Fruit fly (Drosophila melanogaster) whole organism, embryonic: Measurements from ENCODE around the gene CG3448.

Experiments
- B-H1 ChIP-seq: fragments of 200-800 bp; sonication (Bioruptor generic); IDR thresholded peaks from 3 replicates; pipeline ENCODE4 v1.3.6; 2022; ENCODE audit warnings: missing biosample characterization, missing genetic modification characterization
- CG10209 ChIP-seq: fragments of 200-800 bp; sonication (Bioruptor generic); optimal IDR thresholded peaks from 3 replicates; lab custom pipeline; 2017; ENCODE audit warnings: missing biosample characterization, mild to moderate bottlenecking, missing genetic modification characterization, missing genetic modification reagents
- CG11504 ChIP-seq: fragments of 200-800 bp; sonication (Bioruptor generic); optimal IDR thresholded peaks from 3 replicates; lab custom pipeline; 2019; ENCODE audit warnings: missing biosample characterization, mild to moderate bottlenecking, missing genetic modification characterization, moderate library complexity
- CG12104 ChIP-seq: fragments of 200-800 bp; sonication (Bioruptor generic); optimal IDR thresholded peaks from 3 replicates; lab custom pipeline; 2016; ENCODE audit warnings: missing biosample characterization, missing genetic modification characterization
- CG12391 ChIP-seq: fragments of 200-800 bp; sonication (Bioruptor generic); optimal IDR thresholded peaks from 3 replicates; lab custom pipeline; 2018; ENCODE audit warnings: missing biosample characterization, mild to moderate bottlenecking, missing genetic modification characterization, moderate library complexity
- CG14965 ChIP-seq: fragments of 200-800 bp; sonication (Bioruptor generic); optimal IDR thresholded peaks from 2 replicates; lab custom pipeline; 2016; ENCODE audit warnings: missing biosample characterization, missing genetic modification characterization, borderline replicate concordance
- CG15514 ChIP-seq: fragments of 200-800 bp; sonication (Bioruptor generic); optimal IDR thresholded peaks from 3 replicates; lab custom pipeline; 2017; ENCODE audit warnings: missing biosample characterization, missing genetic modification characterization, mild to moderate bottlenecking, moderate library complexity, missing genetic modification reagents
- CG15696 ChIP-seq: fragments of 200-800 bp; sonication (Bioruptor generic); optimal IDR thresholded peaks from 2 replicates; lab custom pipeline; 2019; ENCODE audit warnings: missing biosample characterization, mild to moderate bottlenecking, missing genetic modification characterization, moderate library complexity
- CG2202 ChIP-seq: fragments of 200-800 bp; sonication (Bioruptor generic); optimal IDR thresholded peaks from 2 replicates; lab custom pipeline; 2018; ENCODE audit warnings: missing biosample characterization, mild to moderate bottlenecking, missing genetic modification characterization
- CG31365 ChIP-seq: fragments of 200-800 bp; sonication (Bioruptor generic); optimal IDR thresholded peaks from 2 replicates; lab custom pipeline; 2018; ENCODE audit warnings: missing biosample characterization, mild to moderate bottlenecking, missing genetic modification characterization
- CG3281 ChIP-seq: fragments of 200-800 bp; sonication (Bioruptor generic); optimal IDR thresholded peaks from 3 replicates; lab custom pipeline; 2017; ENCODE audit warnings: missing biosample characterization, mild to moderate bottlenecking, missing genetic modification characterization
- CG4707 ChIP-seq: fragments of 200-800 bp; sonication (Bioruptor generic); optimal IDR thresholded peaks from 2 replicates; lab custom pipeline; 2018; ENCODE audit warnings: missing biosample characterization, mild to moderate bottlenecking, missing genetic modification characterization, moderate library complexity
- CG6254 ChIP-seq: fragments of 200-800 bp; sonication (Bioruptor generic); optimal IDR thresholded peaks from 3 replicates; lab custom pipeline; 2017; ENCODE audit warnings: mild to moderate bottlenecking, missing biosample characterization, missing genetic modification reagents, missing genetic modification characterization
- CG6765 ChIP-seq: fragments of 200-800 bp; sonication (Bioruptor generic); optimal IDR thresholded peaks from 3 replicates; lab custom pipeline; 2017; ENCODE audit warnings: missing biosample characterization, mild to moderate bottlenecking, missing genetic modification characterization
- CG8765 ChIP-seq: fragments of 200-800 bp; sonication (Bioruptor generic); IDR thresholded peaks from 2 replicates; pipeline ENCODE4 v1.3.6; 2022; ENCODE audit warnings: missing biosample characterization, missing genetic modification characterization
- CG8944 ChIP-seq: fragments of 200-800 bp; sonication (Bioruptor generic); optimal IDR thresholded peaks from 3 replicates; lab custom pipeline; 2016; ENCODE audit warnings: missing biosample characterization, missing genetic modification characterization
- CG9876 ChIP-seq: fragments of 200-800 bp; sonication (Bioruptor generic); optimal IDR thresholded peaks from 2 replicates; lab custom pipeline; 2016; ENCODE audit warnings: missing biosample characterization, missing genetic modification characterization
- CkIIα-i1 ChIP-seq: fragments of 200-800 bp; sonication (Bioruptor generic); IDR thresholded peaks from 2 replicates; pipeline ENCODE4 v1.3.6; 2022; ENCODE audit warnings: missing biosample characterization, missing genetic modification characterization
- Dip2 ChIP-seq: fragments of 200-800 bp; sonication (Bioruptor generic); IDR thresholded peaks from 2 replicates; pipeline ENCODE4 v1.3.6; 2022; ENCODE audit warnings: missing biosample characterization, missing genetic modification characterization
- HLH3B ChIP-seq: fragments of 200-800 bp; sonication (Bioruptor generic); IDR thresholded peaks from 2 replicates; pipeline ENCODE4 v1.3.6; 2022; ENCODE audit warnings: missing biosample characterization, missing genetic modification characterization
- Hr39 ChIP-seq: fragments of >200 bp; optimal IDR thresholded peaks from 2 replicates; lab custom pipeline; 2017
- Hr51 ChIP-seq, 2 experiments: fragments of 200-800 bp; sonication (Bioruptor generic); optimal IDR thresholded peaks; 2 replicates in 1 of 2; 3 replicates in 1 of 2; lab custom pipeline; 2016 to 2018; ENCODE audit warnings: missing biosample characterization in 2 of 2, missing genetic modification characterization in 2 of 2, mild to moderate bottlenecking in 1 of 2, moderate library complexity in 1 of 2
- Jarid2 ChIP-seq: fragments of 200-800 bp; sonication (Bioruptor generic); optimal IDR thresholded peaks from 3 replicates; lab custom pipeline; 2017; ENCODE audit warnings: mild to moderate bottlenecking, missing biosample characterization, missing genetic modification reagents, missing genetic modification characterization
- Max ChIP-seq: fragments of 200-800 bp; sonication (Bioruptor generic); optimal IDR thresholded peaks from 2 replicates; lab custom pipeline; 2016; ENCODE audit warnings: missing biosample characterization, mild to moderate bottlenecking, missing genetic modification characterization
- Nf-YA ChIP-seq: fragments of 200-800 bp; sonication (Bioruptor generic); IDR thresholded peaks from 2 replicates; pipeline ENCODE4 v1.3.6; 2022; ENCODE audit warnings: missing biosample characterization, missing genetic modification characterization
- NfI ChIP-seq: fragments of 200-800 bp; sonication (Bioruptor generic); optimal IDR thresholded peaks from 3 replicates; lab custom pipeline; 2018; ENCODE audit warnings: missing biosample characterization, mild to moderate bottlenecking, missing genetic modification characterization, moderate library complexity
- Optix ChIP-seq: fragments of 200-800 bp; sonication (Bioruptor generic); IDR thresholded peaks from 3 replicates; pipeline ENCODE4 v1.3.6; 2022; ENCODE audit warnings: missing biosample characterization, missing genetic modification characterization
- bbx ChIP-seq: fragments of 200-800 bp; sonication (Bioruptor generic); IDR thresholded peaks from 2 replicates; pipeline ENCODE4 v1.3.6; 2022; ENCODE audit warnings: missing biosample characterization, missing genetic modification characterization; ENCODE audit not compliant: partially characterized antibody
- btn ChIP-seq: fragments of 200-800 bp; sonication (Bioruptor generic); optimal IDR thresholded peaks from 2 replicates; lab custom pipeline; 2016; ENCODE audit warnings: missing biosample characterization, missing genetic modification characterization
- cad ChIP-seq: fragments of >200 bp; optimal IDR thresholded peaks from 2 replicates; lab custom pipeline; 2017; ENCODE audit warnings: missing biosample characterization, missing genetic modification characterization
- corto ChIP-seq: fragments of 200-800 bp; sonication (Bioruptor generic); optimal IDR thresholded peaks from 2 replicates; lab custom pipeline; 2016; ENCODE audit warnings: missing biosample characterization, mild to moderate bottlenecking, missing genetic modification characterization, moderate library complexity
- crp ChIP-seq, 2 experiments: fragments of 200-800 bp; sonication (Bioruptor generic); optimal IDR thresholded peaks; 2 replicates in 1 of 2; 3 replicates in 1 of 2; lab custom pipeline; 2017; ENCODE audit warnings: missing biosample characterization in 2 of 2, missing genetic modification characterization in 2 of 2, mild to moderate bottlenecking in 1 of 2, moderate library complexity in 1 of 2
- emc ChIP-seq: fragments of 200-800 bp; sonication (Bioruptor generic); optimal IDR thresholded peaks from 2 replicates; lab custom pipeline; 2016; ENCODE audit warnings: missing biosample characterization, missing genetic modification characterization
- ftz-f1 ChIP-seq: fragments of 200-800 bp; sonication (Bioruptor generic); optimal IDR thresholded peaks from 2 replicates; lab custom pipeline; 2016; ENCODE audit warnings: missing biosample characterization, missing genetic modification characterization
- inv ChIP-seq: fragments of 200-800 bp; sonication (Bioruptor generic); IDR thresholded peaks from 2 replicates; pipeline ENCODE4 v1.3.6; 2022; ENCODE audit warnings: missing biosample characterization, missing genetic modification characterization; ENCODE audit not compliant: partially characterized antibody
- jing ChIP-seq: fragments of 200-800 bp; sonication (Bioruptor generic); optimal IDR thresholded peaks from 2 replicates; lab custom pipeline; 2018; ENCODE audit warnings: missing biosample characterization, mild to moderate bottlenecking, missing genetic modification characterization
- klu ChIP-seq: fragments of 200-800 bp; sonication (Bioruptor generic); IDR thresholded peaks from 2 replicates; pipeline ENCODE4 v1.3.6; 2022; ENCODE audit warnings: missing biosample characterization, missing genetic modification characterization
- lola ChIP-seq, 3 experiments: fragments of >200 bp in 2 of 3; fragments of 200-800 bp in 1 of 3; sonication (Bioruptor generic) in 1 of 3; optimal IDR thresholded peaks; 2 replicates each; lab custom pipeline; 2017 to 2019; ENCODE audit warnings: missing biosample characterization in 3 of 3, missing genetic modification characterization in 3 of 3, mild to moderate bottlenecking in 1 of 3, moderate library complexity in 1 of 3
- oc ChIP-seq: fragments of 200-800 bp; sonication (Bioruptor generic); optimal IDR thresholded peaks from 2 replicates; lab custom pipeline; 2018; ENCODE audit warnings: missing biosample characterization, mild to moderate bottlenecking, missing genetic modification characterization, moderate library complexity
- onecut ChIP-seq: fragments of 200-800 bp; sonication (Bioruptor generic); IDR thresholded peaks from 2 replicates; pipeline ENCODE4 v1.3.6; 2022; ENCODE audit warnings: missing biosample characterization, missing genetic modification characterization
- org-1 ChIP-seq: fragments of 200-800 bp; sonication (Bioruptor generic); optimal IDR thresholded peaks from 2 replicates; lab custom pipeline; 2017; ENCODE audit warnings: missing biosample characterization, missing genetic modification characterization
- repo ChIP-seq: fragments of 200-800 bp; sonication (Bioruptor generic); optimal IDR thresholded peaks from 2 replicates; lab custom pipeline; 2016; ENCODE audit warnings: missing biosample characterization, missing genetic modification characterization
- sd ChIP-seq: fragments of 200-800 bp; sonication (Bioruptor generic); optimal IDR thresholded peaks from 3 replicates; lab custom pipeline; 2018; ENCODE audit warnings: missing biosample characterization, mild to moderate bottlenecking, missing genetic modification characterization, moderate library complexity
- sens ChIP-seq: fragments of 200-800 bp; sonication (Bioruptor generic); peaks from one replicate; lab custom pipeline; 2016; ENCODE audit warnings: missing biosample characterization, missing genetic modification characterization
- sens-2 ChIP-seq: fragments of 200-800 bp; sonication (Bioruptor generic); IDR thresholded peaks from 2 replicates; pipeline ENCODE4 v1.3.6; 2022; ENCODE audit warnings: missing biosample characterization, missing genetic modification characterization
- slbo ChIP-seq: fragments of 200-800 bp; sonication (Bioruptor generic); IDR thresholded peaks from 2 replicates; pipeline ENCODE4 v1.3.6; 2022; ENCODE audit warnings: missing biosample characterization, missing genetic modification characterization
- tio ChIP-seq: fragments of 200-800 bp; sonication (Bioruptor generic); optimal IDR thresholded peaks from 2 replicates; lab custom pipeline; 2017; ENCODE audit warnings: missing biosample characterization, missing genetic modification characterization, inconsistent platforms
- vfl ChIP-seq: fragments of 200-800 bp; sonication (Bioruptor generic); optimal IDR thresholded peaks from 2 replicates; lab custom pipeline; 2016; ENCODE audit warnings: missing biosample characterization, missing genetic modification characterization

The CG3448 gene

DNA sequence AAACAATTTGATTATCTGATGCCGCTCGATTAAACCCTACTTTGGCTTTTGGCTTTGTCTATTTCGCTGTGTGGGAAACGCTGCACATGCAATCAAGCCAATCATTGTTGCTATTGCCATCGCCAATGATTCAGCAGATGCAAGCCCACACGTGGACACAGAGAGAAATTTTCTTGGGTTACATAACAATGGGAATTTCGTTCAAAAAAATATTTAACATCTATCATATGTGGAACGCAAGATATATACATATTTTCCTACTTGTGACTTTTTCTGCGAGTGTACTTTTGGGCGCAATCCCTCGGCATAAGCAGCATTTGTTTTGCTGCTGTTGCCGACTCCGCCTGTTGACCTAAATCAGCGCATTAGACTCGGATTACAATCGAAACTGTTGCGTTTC lies 32.0 kb downstream of the CG3448 start (continued):
- TF ChIP-seq CG2202 (tag; lab: Kevin White, UChicago) (no peak), oc (tag; lab: Kevin White, UChicago) (no peak), sd (tag; lab: Kevin White, UChicago) (no peak), tio (GFP tag; lab: Kevin White, UChicago) (no peak), CG8765 (GFP tag; lab: Robert Waterston, UW) (no peak), Optix (GFP tag; lab: Robert Waterston, UW) (0 out of 3 replicates have a peak, but pooled peaks have one; percentile 33), corto (GFP tag; lab: Kevin White, UChicago) (no peak), CG31365 (tag; lab: Kevin White, UChicago) (no peak), lola (GFP tag; optimal IDR thresholded peaks at IDR 0.05; lab: Kevin White, UChicago) (no peak), CG6765 (GFP tag; lab: Kevin White, UChicago) (no peak), CG15696 (tag; lab: Kevin White, UChicago) (no peak), CG11504 (tag; lab: Kevin White, UChicago) (no peak), vfl (no peak)

dm6 chr3L:9417288-9417687 lies 34.1 kb downstream of the CG3448 start, which contains the start of gene CG3982:
Gene CG3982 (minus strand): TSS chr3L:9417388.
- TF ChIP-seq Hr39 (lab: Kevin White, UChicago) (no peak), CG3281 (no peak), bbx (GFP tag; lab: Robert Waterston, UW) (no peak), emc (GFP tag; lab: Kevin White, UChicago) (no peak), org-1 (GFP tag; lab: Kevin White, UChicago) (no peak), CG8944 (GFP tag; lab: Kevin White, UChicago) (no peak), B-H1 (GFP tag; lab: Robert Waterston, UW) (no peak), Hr51 (GFP tag; optimal IDR thresholded peaks at IDR 0.05; lab: Kevin White, UChicago) (no peak), CG2202 (tag; lab: Kevin White, UChicago) (no peak), CG6254 (GFP tag; lab: Kevin White, UChicago) (no peak), Max (GFP tag; lab: Kevin White, UChicago) (no peak), jing (GFP tag; lab: Kevin White, UChicago) (no peak), CG4707 (GFP tag; lab: Kevin White, UChicago) (no peak), slbo (GFP tag; lab: Robert Waterston, UW) (no peak), CG12104 (GFP tag; lab: Kevin White, UChicago) (no peak), cad (GFP tag; lab: Kevin White, UChicago) (no peak), CG12391 (no peak), onecut (no peak), CG15514 (GFP tag; lab: Kevin White, UChicago) (no peak), CG14965 (GFP tag; lab: Kevin White, UChicago) (no peak)

DNA sequence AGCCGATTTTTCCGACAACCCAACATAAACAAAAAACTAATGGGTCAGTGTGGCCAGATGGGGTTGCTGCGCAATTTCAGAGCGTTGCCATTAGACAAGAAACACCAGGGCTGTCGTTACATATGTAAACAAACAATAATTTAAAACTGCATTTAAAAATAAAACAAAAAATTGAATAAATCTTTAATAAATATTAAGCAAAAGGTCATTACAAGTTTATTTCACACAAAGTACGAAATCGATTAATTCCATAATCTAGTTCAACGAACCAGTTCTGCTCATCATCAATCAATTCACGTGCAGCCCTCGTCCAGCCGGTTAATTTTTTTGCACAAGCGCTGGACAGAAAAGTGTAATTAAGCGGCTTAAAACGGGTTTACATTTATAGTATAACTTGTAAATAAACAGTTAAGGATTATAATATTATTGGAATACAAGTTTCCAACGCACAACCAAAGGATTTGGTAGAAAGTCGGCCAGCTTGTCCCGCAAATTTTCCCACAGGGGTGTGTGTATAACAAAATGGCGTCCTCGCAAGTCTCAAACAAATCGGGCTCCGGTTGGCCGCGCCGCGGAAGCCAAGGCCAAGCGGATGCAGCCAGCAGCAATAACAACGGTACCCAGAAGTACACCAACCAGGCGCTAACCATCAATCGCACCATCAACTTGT lies 40.5 kb downstream of the CG3448 start, which contains the start of the genes CG4022 and Cpsf5:
Gene CG4022 (minus strand): TSS at position 79 of the 670 bp plus-strand sequence.
Gene Cpsf5 (plus strand): TSS at position 285 of the 670 bp plus-strand sequence.
- TF ChIP-seq Dip2 (no peak), sens (GFP tag; lab: Kevin White, UChicago) (peak; percentile 92), HLH3B (GFP tag; lab: Robert Waterston, UW) (peak; percentile 84), sens-2 (GFP tag; lab: Robert Waterston, UW) (0 out of 2 replicates have a peak, but pooled peaks have one; percentile 29), Jarid2 (GFP tag; lab: Kevin White, UChicago) (no peak), crp (GFP tag; optimal IDR thresholded peaks at IDR 0.05; lab: Kevin White, UChicago) (peak in 1 of 2 experiments; percentile 53), Nf-YA (GFP tag; lab: Robert Waterston, UW) (peak; percentile 71), inv (GFP tag; lab: Robert Waterston, UW) (peak; percentile 49; the same call in 1 of the 2 replicates), CkIIα-i1 (no peak), klu (GFP tag; lab: Robert Waterston, UW) (peak; percentile 77), NfI (GFP tag; lab: Kevin White, UChicago) (peak; percentile 87), CG10209 (peak; percentile 80), btn (GFP tag; lab: Kevin White, UChicago) (no peak), CG9876 (no peak), ftz-f1 (GFP tag; lab: Kevin White, UChicago) (no peak), repo (GFP tag; lab: Kevin White, UChicago) (peak; percentile 2)
